Fruit fly (Drosophila melanogaster): ENCODE results near the gene IFT57.
A peak's percentile ranks its signal among the peaks of the same experiment; 100 is the strongest.

The IFT57 gene

DNA sequence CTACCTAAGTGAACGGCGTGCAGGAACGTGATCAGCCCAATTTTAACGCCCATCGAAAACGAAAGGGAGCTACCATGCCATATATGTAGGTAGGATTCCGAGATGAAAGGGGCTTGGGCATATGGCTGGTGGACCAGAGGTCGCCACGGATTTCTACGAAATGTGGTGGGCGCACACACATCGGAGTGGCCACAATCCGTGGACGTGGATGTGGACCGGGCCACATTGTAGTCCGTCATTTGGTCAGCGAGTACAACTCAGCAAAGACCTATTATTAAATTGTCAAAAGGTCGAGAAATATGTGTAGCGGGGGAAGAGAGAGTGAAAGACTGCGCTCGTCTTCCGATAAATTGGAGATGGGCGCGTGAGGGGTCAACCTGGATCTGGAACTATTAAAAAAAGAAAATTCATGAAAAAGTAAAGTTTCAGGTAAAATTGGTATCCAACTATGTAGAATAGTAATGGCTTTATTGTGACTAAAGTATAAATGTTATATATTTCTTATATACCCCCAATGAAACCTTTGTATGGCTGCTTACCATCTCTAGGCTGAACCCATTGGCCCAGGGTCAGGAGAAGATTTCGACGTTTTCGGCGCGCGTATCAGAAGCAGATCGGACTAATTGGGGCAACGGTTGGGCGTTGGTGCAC, 24.9 kb downstream of the IFT57 start (continued):
- TF ChIP-seq CG12155 (GFP tag; optimal IDR thresholded peaks at IDR 0.05) (no peak), dpn (GFP tag; optimal IDR thresholded peaks at IDR 0.05) (no peak), oc (tag; optimal IDR thresholded peaks at IDR 0.05) (no peak), fd102C (GFP tag; optimal IDR thresholded peaks at IDR 0.05) (no peak), Poxn (GFP tag; IDR thresholded peaks at IDR 0.05) (no peak), CG17385 (GFP tag; optimal IDR thresholded peaks at IDR 0.05) (no peak), chn (GFP tag; optimal IDR thresholded peaks at IDR 0.05) (no peak), tup (GFP tag; optimal IDR thresholded peaks at IDR 0.05) (no peak), CG6854 (GFP tag; optimal IDR thresholded peaks at IDR 0.05) (no peak), zfh1 (GFP tag; IDR thresholded peaks at IDR 0.05) (peak; percentile 58; the same call in 2 of the 3 replicates), hb (GFP tag; IDR thresholded peaks at IDR 0.05; ENCODE audit: partially characterized antibody) (no peak), usp (GFP tag; optimal IDR thresholded peaks at IDR 0.05) (no peak), Fer3 (tag; optimal IDR thresholded peaks at IDR 0.05) (no peak), CoRest (tag; optimal IDR thresholded peaks at IDR 0.05) (no peak), kay (GFP tag; optimal IDR thresholded peaks at IDR 0.05) (no peak), Oli (tag; optimal IDR thresholded peaks at IDR 0.05) (no peak), Hr39 (optimal IDR thresholded peaks at IDR 0.05) (no peak), emc (GFP tag; optimal IDR thresholded peaks at IDR 0.05) (no peak), Mrtf (GFP tag; IDR thresholded peaks at IDR 0.05) (no peak), Kr (GFP tag; optimal IDR thresholded peaks at IDR 0.05) (no peak), dmrt11E (tag; optimal IDR thresholded peaks at IDR 0.05) (peak; percentile 65), Hey (tag; optimal IDR thresholded peaks at IDR 0.05) (no peak), slbo (GFP tag; IDR thresholded peaks at IDR 0.05) (no peak), Dip2 (GFP tag; IDR thresholded peaks at IDR 0.05) (no peak), Ravus (GFP tag; IDR thresholded peaks at IDR 0.05) (no peak), CG34224 (GFP tag; IDR thresholded peaks at IDR 0.05; ENCODE audit: partially characterized antibody) (no peak), croc (GFP tag; conservative IDR thresholded peaks at IDR 0.05) (no peak), eve (GFP tag; optimal IDR thresholded peaks at IDR 0.05) (no peak), CG6175 (GFP tag; IDR thresholded peaks at IDR 0.05) (no peak), cato (GFP tag; optimal IDR thresholded peaks at IDR 0.05; ENCODE audit: borderline replicate concordance) (peak; percentile 7), CG8388 (GFP tag; optimal IDR thresholded peaks at IDR 0.05) (peak; percentile 38), ERR (GFP tag; optimal IDR thresholded peaks at IDR 0.05) (no peak), Hmx (GFP tag; optimal IDR thresholded peaks at IDR 0.05) (no peak), sens (GFP tag) (peak; percentile 87), CG10366 (GFP tag; IDR thresholded peaks at IDR 0.05) (no peak; the same call in 1 of the 2 replicates), CG5245 (GFP tag; optimal IDR thresholded peaks at IDR 0.05) (no peak), abd-A (tag; optimal IDR thresholded peaks at IDR 0.05) (no peak), CG10959 (GFP tag; IDR thresholded peaks at IDR 0.05) (peak; percentile 59; the same call in 1 of the 2 replicates), CG9876 (GFP tag; optimal IDR thresholded peaks at IDR 0.05) (no peak), CG14965 (GFP tag; optimal IDR thresholded peaks at IDR 0.05; ENCODE audit: borderline replicate concordance) (no peak), MESR4 (GFP tag; optimal IDR thresholded peaks at IDR 0.05) (no peak), CG2889 (GFP tag; IDR thresholded peaks at IDR 0.05) (no peak), CG11398 (GFP tag; optimal IDR thresholded peaks at IDR 0.05) (no peak), Trl (optimal IDR thresholded peaks at IDR 0.05) (no peak), Trl (GFP tag; optimal IDR thresholded peaks at IDR 0.05) (no peak), psq (GFP tag; optimal IDR thresholded peaks at IDR 0.05) (no peak), pita (GFP tag; optimal IDR thresholded peaks at IDR 0.05) (no peak), crc (GFP tag; optimal IDR thresholded peaks at IDR 0.05) (no peak), Nf-YA (GFP tag; IDR thresholded peaks at IDR 0.05) (no peak), Chrac-16 (GFP tag; optimal IDR thresholded peaks at IDR 0.05) (peak; percentile 15), Atf6 (GFP tag; IDR thresholded peaks at IDR 0.05) (no peak), ftz-f1 (GFP tag; optimal IDR thresholded peaks at IDR 0.05) (no peak)
